Worm (Caenorhabditis elegans) whole organism, L3 larva: ENCODE data around the gene F21C10.19.

ENCODE experiments used
- ama-1 ChIP-seq: fragments of 150-350 bp; optimal IDR thresholded peaks from 2 replicates; lab custom pipeline; 2018
- ceh-82 ChIP-seq: fragments of 150-350 bp; optimal IDR thresholded peaks from 2 replicates; lab custom pipeline; 2014; ENCODE audit warnings: missing biosample characterization, missing genetic modification characterization
- daf-12 ChIP-seq: fragments of 150-350 bp; optimal IDR thresholded peaks from 2 replicates; lab custom pipeline; 2014; ENCODE audit warnings: missing biosample characterization, missing genetic modification reagents, missing genetic modification characterization
- elt-1 ChIP-seq: fragments of 150-350 bp; optimal IDR thresholded peaks from 2 replicates; lab custom pipeline; 2014; ENCODE audit warnings: missing biosample characterization, missing genetic modification characterization
- fkh-10 ChIP-seq: sonication (generic microtip); optimal IDR thresholded peaks from 2 replicates; lab custom pipeline; 2017; ENCODE audit warnings: missing biosample characterization, missing genetic modification reagents, missing genetic modification characterization
- lin-39 ChIP-seq: fragments of 150-350 bp; optimal IDR thresholded peaks from 2 replicates; lab custom pipeline; 2018; ENCODE audit warnings: missing biosample characterization, missing genetic modification reagents, missing genetic modification characterization
- mdl-1 ChIP-seq: fragments of 150-350 bp; optimal IDR thresholded peaks from 2 replicates; lab custom pipeline; 2014; ENCODE audit warnings: missing biosample characterization, missing genetic modification characterization
- nhr-237 ChIP-seq: fragments of 150-350 bp; optimal IDR thresholded peaks from 2 replicates; lab custom pipeline; 2014; ENCODE audit warnings: missing biosample characterization, missing genetic modification characterization
- nhr-28 ChIP-seq: fragments of 150-350 bp; optimal IDR thresholded peaks from 2 replicates; lab custom pipeline; 2014; ENCODE audit warnings: missing biosample characterization, missing genetic modification characterization
- nhr-43 ChIP-seq: sonication (generic microtip); optimal IDR thresholded peaks from 2 replicates; lab custom pipeline; 2016; ENCODE audit warnings: mild to moderate bottlenecking, missing genetic modification characterization, missing compliant biosample characterization; ENCODE audit not compliant: poor library complexity, severe bottlenecking
- pqm-1 ChIP-seq: fragments of 150-350 bp; optimal IDR thresholded peaks from 2 replicates; lab custom pipeline; 2017; ENCODE audit warnings: missing biosample characterization, missing genetic modification characterization, inconsistent platforms
- snpc-4 ChIP-seq: fragments of 150-350 bp; optimal IDR thresholded peaks from 2 replicates; lab custom pipeline; 2014; ENCODE audit warnings: missing biosample characterization, missing genetic modification characterization
- unc-62 ChIP-seq: fragments of 150-350 bp; sonication (generic microtip); optimal IDR thresholded peaks from 4 replicates; lab custom pipeline; 2014; ENCODE audit warnings: missing biosample characterization, missing genetic modification reagents, missing genetic modification characterization
- zag-1 ChIP-seq: fragments of 150-350 bp; optimal IDR thresholded peaks from 2 replicates; lab custom pipeline; 2014; ENCODE audit warnings: missing biosample characterization, missing genetic modification characterization

- TF ChIP-seq mdl-1 (tag; lab: Kevin White, UChicago) (no peak), snpc-4 (no peak), nhr-237 (no peak), fkh-10 (GFP tag; lab: Kevin White, UChicago) (no peak), unc-62 (GFP tag; lab: Kevin White, UChicago) (no peak), ama-1 (no peak), ceh-82 (no peak), elt-1 (no peak), daf-12 (tag; lab: Kevin White, UChicago) (no peak), pqm-1 (tag; lab: Kevin White, UChicago) (no peak), zag-1 (tag; lab: Kevin White, UChicago) (no peak), lin-39 (no peak), nhr-43 (tag; lab: Kevin White, UChicago) (no peak), nhr-28 (tag; lab: Kevin White, UChicago) (no peak)
Observed at ce11 chrV:9155616-9156015, 24.8 kb downstream of the F21C10.19 start.
